Fruit fly (Drosophila melanogaster): ENCODE results near the gene CG9044.

DNA sequence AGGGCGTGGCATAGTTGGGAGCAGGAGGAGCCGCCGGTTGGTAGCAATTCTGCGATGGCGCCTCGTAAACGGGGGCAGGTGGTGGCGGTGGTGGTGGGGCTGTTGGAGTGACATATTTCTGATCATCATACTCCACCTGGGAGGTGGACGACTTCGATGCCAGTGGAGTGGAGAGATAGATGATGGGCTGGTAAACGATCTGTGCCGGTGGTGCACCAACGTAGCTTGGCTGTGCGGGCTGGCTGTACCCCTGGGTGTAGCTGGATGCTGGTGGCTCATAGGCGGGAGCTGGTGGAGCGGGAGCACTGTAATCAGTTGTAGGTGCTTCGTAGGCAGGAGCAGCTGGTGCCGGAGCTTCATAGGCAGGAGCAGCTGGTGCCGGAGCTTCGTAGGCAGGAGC is 14.0 kb downstream of the CG9044 start:
- TF ChIP-seq insv (optimal IDR thresholded peaks at IDR 0.05): no peak
- no peak for TF ChIP-seq ttk (optimal IDR thresholded peaks at IDR 0.05)
